Fruit fly (Drosophila melanogaster) whole organism, embryonic: ENCODE data around the gene Cyp310a1.

ENCODE experiments used
- Ada2b ChIP-seq: fragments of 200-800 bp; sonication (Bioruptor generic); IDR thresholded peaks from 2 replicates; pipeline ENCODE4 v1.3.6; 2022; ENCODE audit warnings: missing biosample characterization, missing genetic modification characterization
- Bgb ChIP-seq: fragments of 200-800 bp; sonication (Bioruptor generic); IDR thresholded peaks from 2 replicates; pipeline ENCODE4 v1.3.6; 2022; ENCODE audit warnings: missing biosample characterization, missing genetic modification characterization; ENCODE audit not compliant: partially characterized antibody
- CG1024 ChIP-seq: fragments of 200-800 bp; sonication (Bioruptor generic); IDR thresholded peaks from 2 replicates; pipeline ENCODE4 v1.3.6; 2022; ENCODE audit warnings: missing biosample characterization, missing genetic modification characterization
- CG11085 ChIP-seq: fragments of 200-800 bp; sonication (Bioruptor generic); IDR thresholded peaks from 2 replicates; pipeline ENCODE4 v1.3.6; 2022; ENCODE audit warnings: missing biosample characterization, missing genetic modification characterization
- CG11695 ChIP-seq: fragments of 200-800 bp; sonication (Bioruptor generic); IDR thresholded peaks from 3 replicates; pipeline ENCODE4 v1.3.6; 2022; ENCODE audit warnings: missing biosample characterization, missing genetic modification characterization
- CG13123 ChIP-seq: fragments of 200-800 bp; sonication (Bioruptor generic); optimal IDR thresholded peaks from 2 replicates; lab custom pipeline; 2016; ENCODE audit warnings: missing biosample characterization, missing genetic modification characterization
- CG16813 ChIP-seq: fragments of 200-800 bp; sonication (Bioruptor generic); IDR thresholded peaks from 3 replicates; pipeline ENCODE4 v1.3.6; 2022; ENCODE audit warnings: missing biosample characterization, missing genetic modification characterization; ENCODE audit not compliant: partially characterized antibody
- CG16863 ChIP-seq: fragments of 200-800 bp; sonication (Bioruptor generic); optimal IDR thresholded peaks from 3 replicates; lab custom pipeline; 2016; ENCODE audit warnings: missing biosample characterization, missing genetic modification characterization
- CG17802 ChIP-seq: fragments of 200-800 bp; sonication (Bioruptor generic); optimal IDR thresholded peaks from 2 replicates; lab custom pipeline; 2018; ENCODE audit warnings: missing biosample characterization, mild to moderate bottlenecking, missing genetic modification characterization, moderate library complexity
- CG1832 ChIP-seq: fragments of 200-800 bp; sonication (Bioruptor generic); optimal IDR thresholded peaks from 2 replicates; lab custom pipeline; 2017; ENCODE audit warnings: missing biosample characterization, mild to moderate bottlenecking, missing genetic modification characterization, inconsistent platforms
- CG31224 ChIP-seq: fragments of 200-800 bp; sonication (Bioruptor generic); IDR thresholded peaks from 2 replicates; pipeline ENCODE4 v1.3.6; 2022; ENCODE audit warnings: missing biosample characterization, missing genetic modification characterization
- CG31365 ChIP-seq: fragments of 200-800 bp; sonication (Bioruptor generic); optimal IDR thresholded peaks from 2 replicates; lab custom pipeline; 2018; ENCODE audit warnings: missing biosample characterization, mild to moderate bottlenecking, missing genetic modification characterization
- CG32532 ChIP-seq: fragments of 200-800 bp; sonication (Bioruptor generic); IDR thresholded peaks from 2 replicates; pipeline ENCODE4 v1.3.6; 2022; ENCODE audit warnings: missing biosample characterization, missing genetic modification characterization
- CG3281 ChIP-seq: fragments of 200-800 bp; sonication (Bioruptor generic); optimal IDR thresholded peaks from 3 replicates; lab custom pipeline; 2017; ENCODE audit warnings: missing biosample characterization, mild to moderate bottlenecking, missing genetic modification characterization
- CG33557 ChIP-seq: fragments of 200-800 bp; sonication (Bioruptor generic); optimal IDR thresholded peaks from 2 replicates; lab custom pipeline; 2019; ENCODE audit warnings: missing biosample characterization, mild to moderate bottlenecking, missing genetic modification characterization, moderate library complexity
- CG4328 ChIP-seq: fragments of 200-800 bp; sonication (Bioruptor generic); optimal IDR thresholded peaks from 3 replicates; lab custom pipeline; 2017; ENCODE audit warnings: missing biosample characterization, missing genetic modification reagents, missing genetic modification characterization
- CG4360 ChIP-seq: fragments of 200-800 bp; sonication (Bioruptor generic); IDR thresholded peaks from 2 replicates; pipeline ENCODE4 v1.3.6; 2022; ENCODE audit warnings: missing biosample characterization, missing genetic modification characterization
- CG43689 ChIP-seq: fragments of 200-800 bp; sonication (Bioruptor generic); IDR thresholded peaks from 2 replicates; pipeline ENCODE4 v1.3.6; 2022; ENCODE audit warnings: missing biosample characterization, missing genetic modification characterization
- CG4617 ChIP-seq: fragments of 200-800 bp; sonication (Bioruptor generic); optimal IDR thresholded peaks from 3 replicates; lab custom pipeline; 2016; ENCODE audit warnings: missing biosample characterization, missing genetic modification characterization, borderline replicate concordance
- CG5245 ChIP-seq: fragments of 200-800 bp; sonication (Bioruptor generic); optimal IDR thresholded peaks from 3 replicates; lab custom pipeline; 2016; ENCODE audit warnings: missing biosample characterization, missing genetic modification characterization
- CG5953 ChIP-seq: fragments of 200-800 bp; sonication (Bioruptor generic); IDR thresholded peaks from 2 replicates; pipeline ENCODE4 v1.3.6; 2022; ENCODE audit warnings: missing biosample characterization, missing genetic modification characterization
- CTCF ChIP-seq: fragments of 200-800 bp; sonication (Bioruptor generic); optimal IDR thresholded peaks from 2 replicates; lab custom pipeline; 2017; ENCODE audit warnings: missing biosample characterization, mild to moderate bottlenecking, missing genetic modification characterization, moderate library complexity
- CoRest ChIP-seq: fragments of 200-800 bp; sonication (Bioruptor generic); optimal IDR thresholded peaks from 3 replicates; lab custom pipeline; 2018; ENCODE audit warnings: missing biosample characterization, mild to moderate bottlenecking, missing genetic modification characterization, moderate library complexity
- Dbx ChIP-seq: fragments of 200-800 bp; sonication (Bioruptor generic); IDR thresholded peaks from 3 replicates; pipeline ENCODE4 v1.3.6; 2022; ENCODE audit warnings: missing biosample characterization, missing genetic modification characterization
- Dek ChIP-seq: fragments of 200-800 bp; sonication (Bioruptor generic); optimal IDR thresholded peaks from 3 replicates; lab custom pipeline; 2019; ENCODE audit warnings: missing biosample characterization, mild to moderate bottlenecking, missing genetic modification characterization, moderate library complexity
- Dp ChIP-seq: fragments of 200-800 bp; sonication (Bioruptor generic); optimal IDR thresholded peaks from 2 replicates; lab custom pipeline; 2018; ENCODE audit warnings: missing biosample characterization, mild to moderate bottlenecking, missing genetic modification characterization, moderate library complexity
- H15 ChIP-seq: fragments of 200-800 bp; sonication (Bioruptor generic); IDR thresholded peaks from 3 replicates; pipeline ENCODE4 v1.3.6; 2022; ENCODE audit warnings: missing biosample characterization, missing genetic modification characterization
- HLH3B ChIP-seq: fragments of 200-800 bp; sonication (Bioruptor generic); IDR thresholded peaks from 2 replicates; pipeline ENCODE4 v1.3.6; 2022; ENCODE audit warnings: missing biosample characterization, missing genetic modification characterization
- HmgD ChIP-seq: fragments of 200-800 bp; sonication (Bioruptor generic); optimal IDR thresholded peaks from 3 replicates; lab custom pipeline; 2016; ENCODE audit warnings: missing biosample characterization, missing genetic modification characterization
- PHDP ChIP-seq: fragments of 200-800 bp; sonication (Bioruptor generic); optimal IDR thresholded peaks from 3 replicates; lab custom pipeline; 2018; ENCODE audit warnings: missing biosample characterization, mild to moderate bottlenecking, missing genetic modification characterization, moderate library complexity
- Ssrp ChIP-seq: fragments of 200-800 bp; sonication (Bioruptor generic); optimal IDR thresholded peaks from 2 replicates; lab custom pipeline; 2018; ENCODE audit warnings: missing biosample characterization, mild to moderate bottlenecking, missing genetic modification characterization, moderate library complexity
- Stat92E ChIP-seq, 3 experiments: fragments of >200 bp in 2 of 3; fragments of 200-800 bp in 1 of 3; sonication (Bioruptor generic) in 1 of 3; optimal IDR thresholded peaks; 2 replicates each; lab custom pipeline; 2017 to 2019; ENCODE audit warnings: missing biosample characterization in 3 of 3, missing genetic modification characterization in 3 of 3, mild to moderate bottlenecking in 1 of 3, moderate library complexity in 1 of 3
- Trl ChIP-seq, 3 experiments: fragments of >200 bp in 2 of 3; fragments of 200-800 bp in 1 of 3; sonication (Bioruptor generic) in 1 of 3; optimal IDR thresholded peaks; 2 replicates in 1 of 3; 3 replicates in 2 of 3; lab custom pipeline; 2016 to 2017; ENCODE audit warnings: missing biosample characterization in 1 of 3, missing genetic modification characterization in 1 of 3
- caup ChIP-seq: fragments of 200-800 bp; sonication (Bioruptor generic); optimal IDR thresholded peaks from 3 replicates; lab custom pipeline; 2017; ENCODE audit warnings: missing biosample characterization, mild to moderate bottlenecking, missing genetic modification characterization, moderate library complexity; ENCODE audit not compliant: severe bottlenecking
- corto ChIP-seq: fragments of 200-800 bp; sonication (Bioruptor generic); optimal IDR thresholded peaks from 2 replicates; lab custom pipeline; 2016; ENCODE audit warnings: missing biosample characterization, mild to moderate bottlenecking, missing genetic modification characterization, moderate library complexity
- eyg ChIP-seq: fragments of 200-800 bp; sonication (Bioruptor generic); optimal IDR thresholded peaks from 3 replicates; lab custom pipeline; 2016; ENCODE audit warnings: missing biosample characterization, missing genetic modification characterization
- fd64A ChIP-seq: fragments of 200-800 bp; sonication (Bioruptor generic); optimal IDR thresholded peaks from 3 replicates; lab custom pipeline; 2018; ENCODE audit warnings: missing biosample characterization, mild to moderate bottlenecking, missing genetic modification characterization
- hkb ChIP-seq, 2 experiments: fragments of 200-800 bp in 1 of 2; fragments of >200 bp in 1 of 2; sonication (Bioruptor generic) in 1 of 2; IDR thresholded peaks in 1 of 2; optimal IDR thresholded peaks in 1 of 2; 2 replicates each; pipeline versions ENCODE4 v1.3.6 to Lab custom; 2017 to 2022; ENCODE audit warnings: missing biosample characterization in 1 of 2, missing genetic modification characterization in 1 of 2
- ken ChIP-seq: fragments of 200-800 bp; sonication (Bioruptor generic); IDR thresholded peaks from 3 replicates; pipeline ENCODE4 v1.3.6; 2022; ENCODE audit warnings: missing biosample characterization, missing genetic modification characterization
- lab ChIP-seq: fragments of 200-800 bp; sonication (Bioruptor generic); optimal IDR thresholded peaks from 3 replicates; lab custom pipeline; 2017; ENCODE audit warnings: missing biosample characterization, missing genetic modification characterization, mild to moderate bottlenecking, moderate library complexity, missing genetic modification reagents
- lov ChIP-seq, 2 experiments: fragments of 200-800 bp in 1 of 2; fragments of >200 bp in 1 of 2; sonication (Bioruptor generic) in 1 of 2; IDR thresholded peaks in 1 of 2; optimal IDR thresholded peaks in 1 of 2; 2 replicates in 1 of 2; 3 replicates in 1 of 2; pipeline versions ENCODE4 v1.3.6 to Lab custom; 2017 to 2022; ENCODE audit warnings: missing biosample characterization in 1 of 2, missing genetic modification characterization in 1 of 2
- mam ChIP-seq: fragments of 200-800 bp; sonication (Bioruptor generic); optimal IDR thresholded peaks from 3 replicates; lab custom pipeline; 2016; ENCODE audit warnings: missing biosample characterization, missing genetic modification characterization
- nerfin-2 ChIP-seq: fragments of 200-800 bp; sonication (Bioruptor generic); IDR thresholded peaks from 2 replicates; pipeline ENCODE4 v1.3.6; 2022; ENCODE audit warnings: missing biosample characterization, missing genetic modification characterization; ENCODE audit not compliant: partially characterized antibody
- oc ChIP-seq: fragments of 200-800 bp; sonication (Bioruptor generic); optimal IDR thresholded peaks from 2 replicates; lab custom pipeline; 2018; ENCODE audit warnings: missing biosample characterization, mild to moderate bottlenecking, missing genetic modification characterization, moderate library complexity
- sob ChIP-seq: fragments of 200-800 bp; sonication (Bioruptor generic); IDR thresholded peaks from 2 replicates; pipeline ENCODE4 v1.3.6; 2022; ENCODE audit warnings: missing biosample characterization, missing genetic modification characterization
- ssp ChIP-seq: fragments of 200-800 bp; sonication (Bioruptor generic); IDR thresholded peaks from 2 replicates; pipeline ENCODE4 v1.3.6; 2022; ENCODE audit warnings: missing biosample characterization, missing genetic modification characterization
- tx ChIP-seq: fragments of 200-800 bp; sonication (Bioruptor generic); optimal IDR thresholded peaks from 2 replicates; lab custom pipeline; 2016; ENCODE audit warnings: missing biosample characterization, missing genetic modification characterization
- zfh1 ChIP-seq: fragments of 200-800 bp; sonication (Bioruptor generic); IDR thresholded peaks from 3 replicates; pipeline ENCODE4 v1.3.6; 2022; ENCODE audit warnings: missing biosample characterization, missing genetic modification characterization

Gene Cyp310a1

DNA sequence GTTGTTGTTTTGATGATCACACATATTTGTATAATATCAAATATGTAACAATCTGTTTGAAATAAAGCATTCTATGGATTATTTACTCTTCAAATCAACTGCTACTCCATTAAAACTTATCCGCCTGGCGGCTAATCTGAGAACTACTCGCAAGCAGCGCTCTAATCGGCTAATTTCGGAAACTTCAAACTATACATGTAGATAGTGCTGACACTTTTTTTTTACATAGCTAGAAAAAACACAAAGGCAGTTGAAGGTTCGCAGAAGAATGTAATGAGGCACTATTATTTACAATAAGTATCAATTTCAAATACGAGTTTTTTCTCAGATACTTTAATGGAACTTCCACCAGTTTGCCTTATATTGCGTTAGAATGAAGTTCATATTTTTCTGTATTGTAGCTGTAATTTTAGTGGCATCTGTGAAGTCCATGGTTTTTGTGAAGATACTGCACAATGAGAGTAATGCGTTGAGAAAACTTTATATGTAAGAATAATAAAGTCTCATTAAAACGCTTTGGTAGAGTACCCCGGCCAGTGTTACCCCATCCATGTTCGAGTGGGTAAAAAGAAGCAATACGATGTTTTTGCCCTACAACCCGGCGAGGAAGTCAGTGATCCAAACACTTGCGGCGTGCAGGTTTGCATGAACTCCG, 13.3 kb upstream of the Cyp310a1 start (continued):
- TF ChIP-seq Trl (optimal IDR thresholded peaks at IDR 0.05; lab: Kevin White, UChicago) (no peak), Trl (GFP tag; optimal IDR thresholded peaks at IDR 0.05; lab: Kevin White, UChicago) (peak; percentile 45), HLH3B (peak; percentile 28; the same call in 1 of the 2 replicates), CG43689 (GFP tag; lab: Robert Waterston, UW) (no peak), oc (tag; lab: Kevin White, UChicago) (no peak), lab (peak; percentile 9), CG11085 (GFP tag; lab: Robert Waterston, UW) (peak; percentile 40; the same call in 1 of the 2 replicates), sob (GFP tag; lab: Robert Waterston, UW) (peak; percentile 28; the same call in 1 of the 2 replicates), CG5245 (peak; percentile 56), H15 (peak; percentile 39; the same call in 1 of the 3 replicates), CG13123 (peak; percentile 4), Ssrp (tag; lab: Kevin White, UChicago) (peak; percentile 14), Ada2b (GFP tag; lab: Robert Waterston, UW) (no peak), mam (GFP tag; lab: Kevin White, UChicago) (peak; percentile 48), tx (GFP tag; lab: Kevin White, UChicago) (peak; percentile 6), CG1024 (no peak), Stat92E (GFP tag; optimal IDR thresholded peaks at IDR 0.05; lab: Kevin White, UChicago) (no peak), CG31365 (tag; lab: Kevin White, UChicago) (peak; percentile 8), corto (GFP tag; lab: Kevin White, UChicago) (no peak), CG16813 (GFP tag; lab: Robert Waterston, UW) (peak; percentile 57; the same call in 2 of the 3 replicates), CG32532 (GFP tag; lab: Robert Waterston, UW) (peak; percentile 85), CG1832 (GFP tag; lab: Kevin White, UChicago) (no peak), CG5953 (GFP tag; lab: Robert Waterston, UW) (no peak), ssp (peak; percentile 45), eyg (GFP tag; lab: Kevin White, UChicago) (no peak), fd64A (GFP tag; lab: Kevin White, UChicago) (no peak), CG4328 (GFP tag; lab: Kevin White, UChicago) (no peak), lov (optimal IDR thresholded peaks at IDR 0.05; lab: Kevin White, UChicago) (no peak), lov (GFP tag; IDR thresholded peaks at IDR 0.05; lab: Robert Waterston, UW) (no peak), ken (GFP tag; lab: Robert Waterston, UW) (0 out of 3 replicates have a peak, but pooled peaks have one; percentile 45), CG33557 (GFP tag; lab: Kevin White, UChicago) (no peak), zfh1 (peak; percentile 71; the same call in 2 of the 3 replicates), CTCF (peak; percentile 98), CG4617 (GFP tag; lab: Kevin White, UChicago) (peak; percentile 9), CG16863 (GFP tag; lab: Kevin White, UChicago) (peak; percentile 41), CG3281 (GFP tag; lab: Kevin White, UChicago) (no peak), HmgD (GFP tag; lab: Kevin White, UChicago) (peak; percentile 80), CG17802 (tag; lab: Kevin White, UChicago) (peak; percentile 37), Dek (tag; lab: Kevin White, UChicago) (peak; percentile 8), Dp (GFP tag; lab: Kevin White, UChicago) (peak; percentile 24), Bgb (GFP tag; lab: Robert Waterston, UW) (peak; percentile 65), PHDP (tag; lab: Kevin White, UChicago) (no peak), Dbx (GFP tag; lab: Robert Waterston, UW) (peak; percentile 71; the same call in 2 of the 3 replicates), CoRest (tag; lab: Kevin White, UChicago) (peak; percentile 63), nerfin-2 (GFP tag; lab: Robert Waterston, UW) (no peak), hkb (optimal IDR thresholded peaks at IDR 0.05; lab: Kevin White, UChicago) (no peak), hkb (GFP tag; IDR thresholded peaks at IDR 0.05; lab: Robert Waterston, UW) (no peak), CG31224 (GFP tag; lab: Robert Waterston, UW) (no peak), CG4360 (GFP tag; lab: Robert Waterston, UW) (no peak), CG11695 (GFP tag; lab: Robert Waterston, UW) (no peak), caup (no peak)
